Worm (Caenorhabditis elegans): ENCODE measurements around the gene Y45F10B.12.

- TF ChIP-seq ztf-29 (GFP tag; IDR thresholded peaks at IDR 0.05) (no peak), T22C8.4 (GFP tag; IDR thresholded peaks at IDR 0.05) (no peak), tab-1 (GFP tag; IDR thresholded peaks at IDR 0.05) (no peak), flt-1 (GFP tag; IDR thresholded peaks at IDR 0.05) (no peak), med-1 (GFP tag; optimal IDR thresholded peaks at IDR 0.05; ENCODE audit: insufficient read depth) (no peak)
Measured at ce11 chrIV:13593351-13593750, 6.1 kb downstream of the Y45F10B.12 start, which contains the start of gene Y45F10B.3.
